Worm (Caenorhabditis elegans) whole organism, mixed stage, embryonic: ENCODE measurements around the gene golg-2.

Experiments
- M03D4.4 ChIP-seq: sonication (generic microtip); optimal IDR thresholded peaks from 2 replicates; lab custom pipeline; 2017; ENCODE audit warnings: mild to moderate bottlenecking, missing genetic modification characterization, missing compliant biosample characterization
- bed-3 ChIP-seq: fragments of 200-800 bp; sonication (Bioruptor generic); optimal IDR thresholded peaks from 3 replicates; lab custom pipeline; 2018; ENCODE audit warnings: mild to moderate bottlenecking, missing genetic modification characterization, moderate library complexity, missing compliant biosample characterization
- blmp-1 ChIP-seq: fragments of 150-350 bp; optimal IDR thresholded peaks from 2 replicates; lab custom pipeline; 2014; ENCODE audit warnings: missing biosample characterization, missing genetic modification characterization
- ceh-39 ChIP-seq: fragments of 150-350 bp; optimal IDR thresholded peaks from 2 replicates; lab custom pipeline; 2014; ENCODE audit warnings: missing biosample characterization, missing genetic modification characterization
- ceh-43 ChIP-seq: fragments of 200-800 bp; sonication (Bioruptor generic); optimal IDR thresholded peaks from 2 replicates; lab custom pipeline; 2018; ENCODE audit warnings: mild to moderate bottlenecking, missing genetic modification characterization, moderate library complexity, missing compliant biosample characterization
- ceh-83 ChIP-seq: fragments of 200-800 bp; sonication (Bioruptor generic); optimal IDR thresholded peaks from 2 replicates; lab custom pipeline; 2018; ENCODE audit warnings: mild to moderate bottlenecking, missing genetic modification characterization, missing compliant biosample characterization
- ces-1 ChIP-seq: fragments of 150-350 bp; optimal IDR thresholded peaks from 2 replicates; lab custom pipeline; 2014; ENCODE audit warnings: missing biosample characterization, missing genetic modification reagents, missing genetic modification characterization
- cnd-1 ChIP-seq: fragments of 200-800 bp; sonication (Bioruptor generic); optimal IDR thresholded peaks from 2 replicates; lab custom pipeline; 2018; ENCODE audit warnings: mild to moderate bottlenecking, missing genetic modification characterization, missing compliant biosample characterization
- drap-1 ChIP-seq: fragments of 200-800 bp; sonication (Bioruptor generic); optimal IDR thresholded peaks from 3 replicates; lab custom pipeline; 2018; ENCODE audit warnings: mild to moderate bottlenecking, missing genetic modification characterization, missing compliant biosample characterization
- elt-1 ChIP-seq: sonication (generic microtip); optimal IDR thresholded peaks from 2 replicates; lab custom pipeline; 2017; ENCODE audit warnings: missing genetic modification characterization, mild to moderate bottlenecking, missing compliant biosample characterization, antibody characterized with exemption, moderate library complexity, borderline replicate concordance; ENCODE audit not compliant: insufficient read depth
- elt-3 ChIP-seq: fragments of 150-350 bp; optimal IDR thresholded peaks from 2 replicates; lab custom pipeline; 2014; ENCODE audit warnings: missing biosample characterization, missing genetic modification characterization
- flh-1 ChIP-seq: fragments of 200-800 bp; sonication (Bioruptor generic); optimal IDR thresholded peaks from 2 replicates; lab custom pipeline; 2018; ENCODE audit warnings: mild to moderate bottlenecking, missing genetic modification characterization, moderate library complexity, missing compliant biosample characterization
- ham-2 ChIP-seq: fragments of 200-800 bp; sonication (Bioruptor generic); optimal IDR thresholded peaks from 2 replicates; lab custom pipeline; 2018; ENCODE audit warnings: mild to moderate bottlenecking, missing genetic modification characterization, missing compliant biosample characterization
- hlh-1 ChIP-seq: fragments of 150-350 bp; optimal IDR thresholded peaks from 2 replicates; lab custom pipeline; 2014; ENCODE audit warnings: missing biosample characterization, missing genetic modification reagents, missing genetic modification characterization
- lin-13 ChIP-seq: fragments of 150-350 bp; optimal IDR thresholded peaks from 2 replicates; lab custom pipeline; 2014; ENCODE audit warnings: missing biosample characterization, missing genetic modification characterization
- lin-32 ChIP-seq: fragments of 200-800 bp; sonication (Bioruptor generic); optimal IDR thresholded peaks from 2 replicates; lab custom pipeline; 2018; ENCODE audit warnings: mild to moderate bottlenecking, missing genetic modification characterization, missing compliant biosample characterization
- lsy-2 ChIP-seq: fragments of 150-350 bp; optimal IDR thresholded peaks from 2 replicates; lab custom pipeline; 2014; ENCODE audit warnings: missing biosample characterization, missing genetic modification characterization
- mab-5 ChIP-seq: fragments of 150-350 bp; optimal IDR thresholded peaks from 2 replicates; lab custom pipeline; 2014; ENCODE audit warnings: missing biosample characterization, missing genetic modification characterization
- mep-1 ChIP-seq: fragments of 150-350 bp; optimal IDR thresholded peaks from 2 replicates; lab custom pipeline; 2017; ENCODE audit warnings: missing biosample characterization, missing genetic modification reagents, missing genetic modification characterization, inconsistent platforms
- mls-2 ChIP-seq: sonication (generic microtip); optimal IDR thresholded peaks from 2 replicates; lab custom pipeline; 2016; ENCODE audit warnings: mild to moderate bottlenecking, missing genetic modification characterization, moderate library complexity, missing compliant biosample characterization
- nhr-12 ChIP-seq: fragments of 150-350 bp; optimal IDR thresholded peaks from 2 replicates; lab custom pipeline; 2014; ENCODE audit warnings: missing biosample characterization, missing genetic modification characterization
- nhr-2 ChIP-seq: fragments of 150-350 bp; optimal IDR thresholded peaks from 2 replicates; lab custom pipeline; 2014; ENCODE audit warnings: missing biosample characterization, missing genetic modification characterization
- nhr-237 ChIP-seq: fragments of 150-350 bp; optimal IDR thresholded peaks from 2 replicates; lab custom pipeline; 2014; ENCODE audit warnings: missing biosample characterization, missing genetic modification characterization
- nhr-28 ChIP-seq: fragments of 150-350 bp; optimal IDR thresholded peaks from 2 replicates; lab custom pipeline; 2014; ENCODE audit warnings: missing biosample characterization, missing genetic modification characterization
- nhr-76 ChIP-seq: sonication (generic microtip); optimal IDR thresholded peaks from 2 replicates; lab custom pipeline; 2017; ENCODE audit warnings: missing biosample characterization, missing genetic modification characterization
- pha-4 ChIP-seq: fragments of 150-350 bp; optimal IDR thresholded peaks from 2 replicates; lab custom pipeline; 2018; ENCODE audit warnings: missing biosample characterization, missing genetic modification reagents, missing genetic modification characterization
- sem-2 ChIP-seq: fragments of 200-800 bp; sonication (Bioruptor generic); optimal IDR thresholded peaks from 2 replicates; lab custom pipeline; 2018; ENCODE audit warnings: mild to moderate bottlenecking, missing genetic modification characterization, missing compliant biosample characterization
- snpc-4 ChIP-seq: fragments of 150-350 bp; optimal IDR thresholded peaks from 2 replicates; lab custom pipeline; 2014; ENCODE audit warnings: missing biosample characterization, missing genetic modification characterization
- sptf-1 ChIP-seq: sonication (generic microtip); optimal IDR thresholded peaks from 2 replicates; lab custom pipeline; 2017; ENCODE audit warnings: mild to moderate bottlenecking, missing genetic modification characterization, moderate library complexity, missing compliant biosample characterization
- tbx-8 ChIP-seq: fragments of 200-800 bp; sonication (Bioruptor generic); optimal IDR thresholded peaks from 2 replicates; lab custom pipeline; 2018; ENCODE audit warnings: mild to moderate bottlenecking, missing genetic modification characterization, moderate library complexity, missing compliant biosample characterization
- unc-120 ChIP-seq: sonication (generic microtip); optimal IDR thresholded peaks from 2 replicates; lab custom pipeline; 2017; ENCODE audit warnings: missing genetic modification characterization, missing compliant biosample characterization; ENCODE audit not compliant: poor library complexity, severe bottlenecking
- unc-39 ChIP-seq: fragments of 150-350 bp; optimal IDR thresholded peaks from 2 replicates; lab custom pipeline; 2014; ENCODE audit warnings: missing biosample characterization, missing genetic modification characterization
- unc-62 ChIP-seq: fragments of 150-350 bp; optimal IDR thresholded peaks from 2 replicates; lab custom pipeline; 2014; ENCODE audit warnings: missing biosample characterization, missing genetic modification reagents, missing genetic modification characterization
- zip-8 ChIP-seq: fragments of 150-350 bp; optimal IDR thresholded peaks from 2 replicates; lab custom pipeline; 2014; ENCODE audit warnings: missing biosample characterization, missing genetic modification characterization
- ztf-11 ChIP-seq: fragments of 150-350 bp; optimal IDR thresholded peaks from 2 replicates; lab custom pipeline; 2014; ENCODE audit warnings: missing biosample characterization, missing genetic modification characterization

golg-2 gene

ce11 chrII:5036128-5036527, 3.8 kb downstream of the golg-2 start, which contains the start of gene lrr-1:
Gene lrr-1, minus strand, starts transcription at chrII:5036439.
- no peak for TF ChIP-seq nhr-2 (tag; lab: Kevin White, UChicago)
- TF ChIP-seq bed-3 (GFP tag; lab: Kevin White, UChicago), result no peak
- TF ChIP-seq lsy-2, result no peak
- TF ChIP-seq mls-2 (tag; lab: Kevin White, UChicago), result no peak
- no peak for TF ChIP-seq mab-5 (tag; lab: Kevin White, UChicago)
- TF ChIP-seq nhr-76 (tag; lab: Kevin White, UChicago), result no peak
- TF ChIP-seq ceh-83 (GFP tag; lab: Kevin White, UChicago), result no peak
- TF ChIP-seq unc-120, result no peak
- TF ChIP-seq sptf-1, result no peak
- no peak for TF ChIP-seq zip-8 (tag; lab: Kevin White, UChicago)
- no peak for TF ChIP-seq lin-13
- TF ChIP-seq elt-1 (tag; lab: Kevin White, UChicago), result no peak

ce11 chrII:5033935-5034334, 6.0 kb downstream of the golg-2 start, which contains the start of gene F33G12.3:
Gene F33G12.3, minus strand, starts transcription at chrII:5034035.
- TF ChIP-seq unc-120, result no peak
- no peak for TF ChIP-seq unc-39 (tag; lab: Kevin White, UChicago)
- TF ChIP-seq ceh-83 (GFP tag; lab: Kevin White, UChicago), result no peak
- no peak for TF ChIP-seq mep-1 (tag; lab: Kevin White, UChicago)
- TF ChIP-seq snpc-4 (tag; lab: Kevin White, UChicago), result no peak
- no peak for TF ChIP-seq unc-62
- no peak for TF ChIP-seq blmp-1 (tag; lab: Kevin White, UChicago)
- TF ChIP-seq nhr-12 (tag; lab: Kevin White, UChicago), result no peak
- TF ChIP-seq elt-3 (tag; lab: Kevin White, UChicago), result no peak
- no peak for TF ChIP-seq bed-3 (GFP tag; lab: Kevin White, UChicago)
- no peak for TF ChIP-seq lin-13
- TF ChIP-seq mls-2 (tag; lab: Kevin White, UChicago), result no peak
- TF ChIP-seq pha-4, result no peak
- no peak for TF ChIP-seq nhr-76 (tag; lab: Kevin White, UChicago)
- TF ChIP-seq sptf-1, result no peak
- no peak for TF ChIP-seq lsy-2

- TF ChIP-seq ham-2 (GFP tag; lab: Kevin White, UChicago) (peak; percentile 93), sem-2 (GFP tag; lab: Kevin White, UChicago) (peak; percentile 92), hlh-1 (tag; lab: Kevin White, UChicago) (peak; percentile 34), unc-62 (peak; percentile 59), blmp-1 (tag; lab: Kevin White, UChicago) (peak; percentile 8), ceh-83 (GFP tag; lab: Kevin White, UChicago) (peak; percentile 75), sptf-1 (peak; percentile 96), M03D4.4 (tag; lab: Kevin White, UChicago) (peak; percentile 94), mep-1 (tag; lab: Kevin White, UChicago) (peak; percentile 39), tbx-8 (GFP tag; lab: Kevin White, UChicago) (peak; percentile 88), bed-3 (GFP tag; lab: Kevin White, UChicago) (peak; percentile 82), lin-32 (peak; percentile 93), nhr-237 (tag; lab: Kevin White, UChicago) (peak; percentile 28), unc-39 (tag; lab: Kevin White, UChicago) (peak; percentile 27), flh-1 (GFP tag; lab: Kevin White, UChicago) (peak; percentile 80), mab-5 (tag; lab: Kevin White, UChicago) (no peak), cnd-1 (tag; lab: Kevin White, UChicago) (peak; percentile 95), nhr-76 (tag; lab: Kevin White, UChicago) (no peak), unc-120 (peak; percentile 89), nhr-2 (tag; lab: Kevin White, UChicago) (no peak), lsy-2 (peak; percentile 61), snpc-4 (tag; lab: Kevin White, UChicago) (no peak), elt-1 (tag; lab: Kevin White, UChicago) (peak; percentile 4), nhr-28 (tag; lab: Kevin White, UChicago) (peak; percentile 53), lin-13 (peak; percentile 48), ces-1 (GFP tag; lab: Kevin White, UChicago) (no peak), elt-3 (tag; lab: Kevin White, UChicago) (no peak), ztf-11 (tag; lab: Kevin White, UChicago) (peak; percentile 85), zip-8 (tag; lab: Kevin White, UChicago) (no peak), mls-2 (tag; lab: Kevin White, UChicago) (peak; percentile 97), pha-4 (peak; percentile 63), ceh-43 (GFP tag; lab: Kevin White, UChicago) (peak; percentile 87), ceh-39 (tag; lab: Kevin White, UChicago) (no peak), drap-1 (GFP tag; lab: Kevin White, UChicago) (peak; percentile 95), nhr-12 (tag; lab: Kevin White, UChicago) (no peak)
These were observed 7.2 kb downstream of the golg-2 start for ce11 chrII:5032669-5033068.
